Fruit fly (Drosophila melanogaster) whole organism, embryonic: ENCODE data around the gene CG1896.

Source experiments
- B-H1 ChIP-seq: fragments of 200-800 bp; sonication (Bioruptor generic); IDR thresholded peaks from 3 replicates; pipeline ENCODE4 v1.3.6; 2022; ENCODE audit warnings: missing biosample characterization, missing genetic modification characterization
- BEAF-32 ChIP-seq: fragments of 200-800 bp; sonication (Bioruptor generic); optimal IDR thresholded peaks from 3 replicates; lab custom pipeline; 2017; ENCODE audit warnings: missing biosample characterization, missing genetic modification characterization, mild to moderate bottlenecking, moderate library complexity, missing genetic modification reagents
- CG10431 ChIP-seq: fragments of 200-800 bp; sonication (Bioruptor generic); optimal IDR thresholded peaks from 3 replicates; lab custom pipeline; 2018; ENCODE audit warnings: missing biosample characterization, mild to moderate bottlenecking, missing genetic modification characterization
- CG13624 ChIP-seq: fragments of 200-800 bp; sonication (Bioruptor generic); optimal IDR thresholded peaks from 2 replicates; lab custom pipeline; 2016; ENCODE audit warnings: missing biosample characterization, missing genetic modification characterization
- CG15011 ChIP-seq: fragments of 200-800 bp; sonication (Bioruptor generic); optimal IDR thresholded peaks from 3 replicates; lab custom pipeline; 2018; ENCODE audit warnings: missing biosample characterization, mild to moderate bottlenecking, missing genetic modification characterization
- CG15514 ChIP-seq: fragments of 200-800 bp; sonication (Bioruptor generic); optimal IDR thresholded peaks from 3 replicates; lab custom pipeline; 2017; ENCODE audit warnings: missing biosample characterization, missing genetic modification characterization, mild to moderate bottlenecking, moderate library complexity, missing genetic modification reagents
- CG34376 ChIP-seq: fragments of 200-800 bp; sonication (Bioruptor generic); optimal IDR thresholded peaks from 2 replicates; lab custom pipeline; 2018; ENCODE audit warnings: missing biosample characterization, mild to moderate bottlenecking, missing genetic modification characterization
- CG4820 ChIP-seq: fragments of 200-800 bp; sonication (Bioruptor generic); optimal IDR thresholded peaks from 3 replicates; lab custom pipeline; 2016; ENCODE audit warnings: missing biosample characterization, missing genetic modification characterization
- CG6689 ChIP-seq: fragments of 200-800 bp; sonication (Bioruptor generic); IDR thresholded peaks from 2 replicates; pipeline ENCODE4 v1.3.6; 2022; ENCODE audit warnings: missing biosample characterization, missing genetic modification characterization
- CG7372 ChIP-seq: fragments of 200-800 bp; sonication (Bioruptor generic); IDR thresholded peaks from 2 replicates; pipeline ENCODE4 v1.3.6; 2022; ENCODE audit warnings: missing biosample characterization, missing genetic modification characterization
- CG8765 ChIP-seq: fragments of 200-800 bp; sonication (Bioruptor generic); IDR thresholded peaks from 2 replicates; pipeline ENCODE4 v1.3.6; 2022; ENCODE audit warnings: missing biosample characterization, missing genetic modification characterization
- CG9727 ChIP-seq: fragments of 200-800 bp; sonication (Bioruptor generic); optimal IDR thresholded peaks from 3 replicates; lab custom pipeline; 2017; ENCODE audit warnings: missing biosample characterization, mild to moderate bottlenecking, missing genetic modification characterization
- Chrac-16 ChIP-seq: fragments of 200-800 bp; sonication (Bioruptor generic); optimal IDR thresholded peaks from 3 replicates; lab custom pipeline; 2016; ENCODE audit warnings: missing biosample characterization, missing genetic modification characterization
- CkIIα-i1 ChIP-seq: fragments of 200-800 bp; sonication (Bioruptor generic); IDR thresholded peaks from 2 replicates; pipeline ENCODE4 v1.3.6; 2022; ENCODE audit warnings: missing biosample characterization, missing genetic modification characterization
- CoRest ChIP-seq: fragments of 200-800 bp; sonication (Bioruptor generic); optimal IDR thresholded peaks from 3 replicates; lab custom pipeline; 2018; ENCODE audit warnings: missing biosample characterization, mild to moderate bottlenecking, missing genetic modification characterization, moderate library complexity
- Drgx ChIP-seq: fragments of 200-800 bp; sonication (Bioruptor generic); IDR thresholded peaks from 2 replicates; pipeline ENCODE4 v1.3.6; 2022; ENCODE audit warnings: missing biosample characterization, missing genetic modification characterization
- E2f1 ChIP-seq: fragments of 200-800 bp; sonication (Bioruptor generic); IDR thresholded peaks from 2 replicates; pipeline ENCODE4 v1.3.6; 2022; ENCODE audit warnings: missing biosample characterization, missing genetic modification characterization
- Ets65A ChIP-seq: fragments of 200-800 bp; sonication (Bioruptor generic); peaks from one replicate; lab custom pipeline; 2016; ENCODE audit warnings: missing biosample characterization, missing genetic modification characterization
- GATAe ChIP-seq: fragments of 200-800 bp; sonication (Bioruptor generic); conservative IDR thresholded peaks from 2 replicates; pipeline ENCODE4 v1.3.6; 2022; ENCODE audit warnings: missing biosample characterization, missing genetic modification characterization
- Gsc ChIP-seq: fragments of 200-800 bp; sonication (Bioruptor generic); IDR thresholded peaks from 2 replicates; pipeline ENCODE4 v1.3.6; 2022; ENCODE audit warnings: missing biosample characterization, missing genetic modification characterization
- Mad ChIP-seq: fragments of 200-800 bp; sonication (Bioruptor generic); optimal IDR thresholded peaks from 2 replicates; lab custom pipeline; 2016; ENCODE audit warnings: missing biosample characterization, missing genetic modification characterization
- Opbp ChIP-seq: fragments of 200-800 bp; sonication (Bioruptor generic); IDR thresholded peaks from 3 replicates; pipeline ENCODE4 v1.3.6; 2022; ENCODE audit warnings: missing biosample characterization, missing genetic modification characterization; ENCODE audit not compliant: partially characterized antibody
- Sin3A ChIP-seq: fragments of >200 bp; optimal IDR thresholded peaks from 2 replicates; lab custom pipeline; 2018
- Stat92E ChIP-seq, 3 experiments: fragments of >200 bp in 2 of 3; fragments of 200-800 bp in 1 of 3; sonication (Bioruptor generic) in 1 of 3; optimal IDR thresholded peaks; 2 replicates each; lab custom pipeline; 2017 to 2019; ENCODE audit warnings: missing biosample characterization in 3 of 3, missing genetic modification characterization in 3 of 3, mild to moderate bottlenecking in 1 of 3, moderate library complexity in 1 of 3
- Xbp1 ChIP-seq: fragments of 200-800 bp; sonication (Bioruptor generic); optimal IDR thresholded peaks from 3 replicates; lab custom pipeline; 2016; ENCODE audit warnings: missing biosample characterization, mild to moderate bottlenecking, missing genetic modification characterization
- YL-1 ChIP-seq: fragments of 200-800 bp; sonication (Bioruptor generic); optimal IDR thresholded peaks from 3 replicates; lab custom pipeline; 2017; ENCODE audit warnings: missing biosample characterization, mild to moderate bottlenecking, missing genetic modification characterization
- abd-A ChIP-seq: fragments of 200-800 bp; sonication (Bioruptor generic); optimal IDR thresholded peaks from 3 replicates; lab custom pipeline; 2019; ENCODE audit warnings: missing biosample characterization, mild to moderate bottlenecking, missing genetic modification characterization, moderate library complexity
- caup ChIP-seq: fragments of 200-800 bp; sonication (Bioruptor generic); optimal IDR thresholded peaks from 3 replicates; lab custom pipeline; 2017; ENCODE audit warnings: missing biosample characterization, mild to moderate bottlenecking, missing genetic modification characterization, moderate library complexity; ENCODE audit not compliant: severe bottlenecking
- chinmo ChIP-seq: fragments of 200-800 bp; sonication (Bioruptor generic); IDR thresholded peaks from 4 replicates; pipeline ENCODE4 v1.3.6; 2022; ENCODE audit warnings: missing biosample characterization, missing genetic modification characterization; ENCODE audit not compliant: partially characterized antibody
- croc ChIP-seq: fragments of 200-800 bp; sonication (Bioruptor generic); conservative IDR thresholded peaks from 3 replicates; pipeline ENCODE4 v1.3.6; 2022; ENCODE audit warnings: missing biosample characterization, missing genetic modification characterization
- crol ChIP-seq: fragments of 200-800 bp; sonication (Bioruptor generic); IDR thresholded peaks from 2 replicates; pipeline ENCODE4 v1.3.6; 2022; ENCODE audit warnings: missing biosample characterization, missing genetic modification characterization
- cwo ChIP-seq: fragments of 200-800 bp; sonication (Bioruptor generic); optimal IDR thresholded peaks from 3 replicates; lab custom pipeline; 2017; ENCODE audit warnings: missing biosample characterization, missing genetic modification characterization, mild to moderate bottlenecking, moderate library complexity, missing genetic modification reagents
- dpn ChIP-seq, 2 experiments: fragments of 200-800 bp; sonication (Bioruptor generic); optimal IDR thresholded peaks; 3 replicates each; lab custom pipeline; 2016; ENCODE audit warnings: missing biosample characterization in 2 of 2, missing genetic modification characterization in 2 of 2
- esg ChIP-seq: fragments of 200-800 bp; sonication (Bioruptor generic); conservative IDR thresholded peaks from 2 replicates; pipeline ENCODE4 v1.3.6; 2022; ENCODE audit warnings: missing biosample characterization, missing genetic modification characterization
- fd96Cb ChIP-seq: fragments of 200-800 bp; sonication (Bioruptor generic); optimal IDR thresholded peaks from 2 replicates; lab custom pipeline; 2018; ENCODE audit warnings: missing biosample characterization, mild to moderate bottlenecking, missing genetic modification characterization, moderate library complexity
- gfzf ChIP-seq: fragments of 200-800 bp; sonication (Bioruptor generic); optimal IDR thresholded peaks from 2 replicates; lab custom pipeline; 2016; ENCODE audit warnings: missing biosample characterization, mild to moderate bottlenecking, missing genetic modification characterization, moderate library complexity
- gsb-n ChIP-seq: fragments of 200-800 bp; sonication (Bioruptor generic); optimal IDR thresholded peaks from 3 replicates; lab custom pipeline; 2018; ENCODE audit warnings: missing biosample characterization, mild to moderate bottlenecking, missing genetic modification characterization
- hth ChIP-seq: fragments of >200 bp; optimal IDR thresholded peaks from 2 replicates; lab custom pipeline; 2017; ENCODE audit warnings: inconsistent platforms
- insv ChIP-seq, 2 experiments: fragments of 200-800 bp; sonication (Bioruptor generic); optimal IDR thresholded peaks; 3 replicates each; lab custom pipeline; 2016 to 2018; ENCODE audit warnings: missing biosample characterization in 2 of 2, missing genetic modification characterization in 2 of 2
- inv ChIP-seq: fragments of 200-800 bp; sonication (Bioruptor generic); IDR thresholded peaks from 2 replicates; pipeline ENCODE4 v1.3.6; 2022; ENCODE audit warnings: missing biosample characterization, missing genetic modification characterization; ENCODE audit not compliant: partially characterized antibody
- lbe ChIP-seq: fragments of 200-800 bp; sonication (Bioruptor generic); optimal IDR thresholded peaks from 2 replicates; lab custom pipeline; 2016; ENCODE audit warnings: missing biosample characterization, mild to moderate bottlenecking, missing genetic modification characterization
- phol ChIP-seq: fragments of 200-800 bp; sonication (Bioruptor generic); optimal IDR thresholded peaks from 3 replicates; lab custom pipeline; 2018; ENCODE audit warnings: missing biosample characterization, mild to moderate bottlenecking, missing genetic modification characterization, moderate library complexity
- repo ChIP-seq: fragments of 200-800 bp; sonication (Bioruptor generic); optimal IDR thresholded peaks from 2 replicates; lab custom pipeline; 2016; ENCODE audit warnings: missing biosample characterization, missing genetic modification characterization
- salm ChIP-seq: fragments of 200-800 bp; sonication (Bioruptor generic); optimal IDR thresholded peaks from 2 replicates; lab custom pipeline; 2018; ENCODE audit warnings: missing biosample characterization, mild to moderate bottlenecking, missing genetic modification characterization
- sens ChIP-seq: fragments of 200-800 bp; sonication (Bioruptor generic); peaks from one replicate; lab custom pipeline; 2016; ENCODE audit warnings: missing biosample characterization, missing genetic modification characterization
- sima ChIP-seq: fragments of 200-800 bp; sonication (Bioruptor generic); optimal IDR thresholded peaks from 2 replicates; lab custom pipeline; 2016; ENCODE audit warnings: missing biosample characterization, missing genetic modification characterization
- sna ChIP-seq: fragments of 200-800 bp; sonication (Bioruptor generic); IDR thresholded peaks from 2 replicates; pipeline ENCODE4 v1.3.6; 2022; ENCODE audit warnings: missing biosample characterization, missing genetic modification characterization; ENCODE audit not compliant: partially characterized antibody
- so ChIP-seq: fragments of 200-800 bp; sonication (Bioruptor generic); IDR thresholded peaks from 3 replicates; pipeline ENCODE4 v1.3.6; 2022; ENCODE audit warnings: missing biosample characterization, missing genetic modification characterization
- tna ChIP-seq: fragments of 200-800 bp; sonication (Bioruptor generic); IDR thresholded peaks from 2 replicates; pipeline ENCODE4 v1.3.6; 2022; ENCODE audit warnings: missing biosample characterization, missing genetic modification characterization; ENCODE audit not compliant: partially characterized antibody
- z ChIP-seq: fragments of 200-800 bp; sonication (Bioruptor generic); IDR thresholded peaks from 3 replicates; pipeline ENCODE4 v1.3.6; 2022; ENCODE audit warnings: missing biosample characterization, missing genetic modification characterization
- zfh2 ChIP-seq: fragments of 200-800 bp; sonication (Bioruptor generic); optimal IDR thresholded peaks from 2 replicates; lab custom pipeline; 2016; ENCODE audit warnings: missing biosample characterization, missing genetic modification characterization

Gene CG1896

DNA sequence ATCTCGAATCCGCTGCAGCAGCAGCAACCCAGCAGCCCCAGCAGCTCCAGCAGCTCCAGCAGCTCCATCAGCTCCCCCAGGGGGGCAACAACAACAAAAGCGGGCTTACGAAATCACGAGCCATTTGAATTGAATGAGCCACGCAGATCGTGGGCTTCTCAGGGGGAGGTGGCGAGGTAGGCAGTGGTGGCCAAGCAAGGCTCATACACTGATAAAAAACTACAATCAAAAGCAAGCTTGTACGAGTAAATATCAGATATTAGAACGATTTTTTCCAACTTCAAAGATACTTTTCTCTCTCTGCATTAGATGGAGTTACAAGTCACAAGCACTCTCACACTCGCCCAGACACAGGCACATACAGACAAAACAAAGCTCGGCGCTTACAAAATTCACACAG lies 34.9 kb upstream of the CG1896 start (continued):
- no peak for TF ChIP-seq repo (GFP tag; lab: Kevin White, UChicago)
- no peak for TF ChIP-seq tna (GFP tag; lab: Robert Waterston, UW)
- TF ChIP-seq CkIIα-i1 (GFP tag; lab: Robert Waterston, UW): no peak
- no peak for TF ChIP-seq Stat92E (GFP tag; optimal IDR thresholded peaks at IDR 0.05; lab: Kevin White, UChicago)
- TF ChIP-seq Mad (GFP tag; lab: Kevin White, UChicago): no peak
- no peak for TF ChIP-seq CG9727 (GFP tag; lab: Kevin White, UChicago)
- TF ChIP-seq B-H1 (GFP tag; lab: Robert Waterston, UW): peak; percentile 15; the same call in 1 of the 3 replicates
- TF ChIP-seq Ets65A (GFP tag; lab: Kevin White, UChicago): peak; percentile 42
- TF ChIP-seq Xbp1 (GFP tag; lab: Kevin White, UChicago): no peak
- no peak for TF ChIP-seq esg (GFP tag; lab: Robert Waterston, UW)
- no peak for TF ChIP-seq CG13624 (GFP tag; lab: Kevin White, UChicago)
- peak; percentile 9 for TF ChIP-seq fd96Cb (tag; lab: Kevin White, UChicago)
- TF ChIP-seq sima (GFP tag; lab: Kevin White, UChicago): no peak
- peak; percentile 53; the same call in 1 of the 2 replicates for TF ChIP-seq E2f1
- no peak for TF ChIP-seq Opbp (GFP tag; lab: Robert Waterston, UW)
- peak; percentile 13 for TF ChIP-seq caup (GFP tag; lab: Kevin White, UChicago)
- no peak for TF ChIP-seq gsb-n
- no peak for TF ChIP-seq Chrac-16 (GFP tag; lab: Kevin White, UChicago)
- no peak for TF ChIP-seq CG8765 (GFP tag; lab: Robert Waterston, UW)
- peak; percentile 10 for TF ChIP-seq CG4820 (GFP tag; lab: Kevin White, UChicago)
- TF ChIP-seq BEAF-32 (GFP tag; lab: Kevin White, UChicago): no peak
- no peak for TF ChIP-seq Gsc (GFP tag; lab: Robert Waterston, UW)
- peak; percentile 23 for TF ChIP-seq phol (tag; lab: Kevin White, UChicago)
- 0 out of 2 replicates have a peak, but pooled peaks have one; percentile 19 for TF ChIP-seq CG7372 (GFP tag; lab: Robert Waterston, UW)
- TF ChIP-seq CG34376 (GFP tag; lab: Kevin White, UChicago): no peak
- no peak for TF ChIP-seq CG10431
- no peak for TF ChIP-seq YL-1 (GFP tag; lab: Kevin White, UChicago)
- TF ChIP-seq cwo (GFP tag; lab: Kevin White, UChicago): no peak
- no peak for TF ChIP-seq insv (GFP tag; optimal IDR thresholded peaks at IDR 0.05; lab: Kevin White, UChicago)
- TF ChIP-seq crol (GFP tag; lab: Robert Waterston, UW): peak; percentile 72
- peak; percentile 84 for TF ChIP-seq sens (GFP tag; lab: Kevin White, UChicago)
- no peak for TF ChIP-seq zfh2
- TF ChIP-seq GATAe (GFP tag; lab: Robert Waterston, UW): no peak
- no peak for TF ChIP-seq CG15514 (GFP tag; lab: Kevin White, UChicago)
- TF ChIP-seq gfzf (GFP tag; lab: Kevin White, UChicago): no peak
- TF ChIP-seq CoRest (tag; lab: Kevin White, UChicago): no peak
- TF ChIP-seq inv (GFP tag; lab: Robert Waterston, UW): no peak
- peak; percentile 38 for TF ChIP-seq CG6689 (GFP tag; lab: Robert Waterston, UW)
- TF ChIP-seq abd-A: no peak
- no peak for TF ChIP-seq Sin3A (lab: Kevin White, UChicago)
- TF ChIP-seq hth: no peak
- TF ChIP-seq dpn (GFP tag; optimal IDR thresholded peaks at IDR 0.05; lab: Kevin White, UChicago): peak in 1 of 2 experiments; percentile 27
- TF ChIP-seq croc (GFP tag; lab: Robert Waterston, UW): no peak; the same call in 2 of the 3 replicates
- no peak for TF ChIP-seq z (GFP tag; lab: Robert Waterston, UW)
- no peak for TF ChIP-seq sna (GFP tag; lab: Robert Waterston, UW)
- peak; percentile 90 for TF ChIP-seq Drgx (GFP tag; lab: Robert Waterston, UW)
- no peak for TF ChIP-seq so (GFP tag; lab: Robert Waterston, UW)
- 0 out of 4 replicates have a peak, but pooled peaks have one; percentile 59 for TF ChIP-seq chinmo (GFP tag; lab: Robert Waterston, UW)
- TF ChIP-seq lbe (GFP tag; lab: Kevin White, UChicago): no peak
- TF ChIP-seq CG15011 (GFP tag; lab: Kevin White, UChicago): no peak
- TF ChIP-seq salm: no peak
